Fruit fly (Drosophila melanogaster) whole organism, embryonic: ENCODE data around the gene CG45073.

ENCODE experiments used
- Atf6 ChIP-seq: fragments of 200-800 bp; sonication (Bioruptor generic); IDR thresholded peaks from 2 replicates; pipeline ENCODE4 v1.3.6; 2022; ENCODE audit warnings: missing biosample characterization, missing genetic modification characterization
- Awh ChIP-seq: fragments of 200-800 bp; sonication (Bioruptor generic); IDR thresholded peaks from 2 replicates; pipeline ENCODE4, ENCODE4 v1.3.6; 2022; ENCODE audit warnings: missing biosample characterization, missing genetic modification characterization
- Blimp-1 ChIP-seq: fragments of 200-800 bp; sonication (Bioruptor generic); optimal IDR thresholded peaks from 3 replicates; lab custom pipeline; 2018; ENCODE audit warnings: missing biosample characterization, missing genetic modification characterization, mild to moderate bottlenecking, moderate library complexity, missing genetic modification reagents
- BtbVII ChIP-seq: fragments of 200-800 bp; sonication (Bioruptor generic); optimal IDR thresholded peaks from 3 replicates; lab custom pipeline; 2017; ENCODE audit warnings: missing biosample characterization, mild to moderate bottlenecking, missing genetic modification characterization
- CG11456 ChIP-seq: fragments of 200-800 bp; sonication (Bioruptor generic); IDR thresholded peaks from 3 replicates; pipeline ENCODE4 v1.3.6; 2022; ENCODE audit warnings: missing biosample characterization, missing genetic modification characterization
- CG11695 ChIP-seq: fragments of 200-800 bp; sonication (Bioruptor generic); IDR thresholded peaks from 3 replicates; pipeline ENCODE4 v1.3.6; 2022; ENCODE audit warnings: missing biosample characterization, missing genetic modification characterization
- CG12071 ChIP-seq: fragments of 200-800 bp; sonication (Bioruptor generic); optimal IDR thresholded peaks from 3 replicates; lab custom pipeline; 2018; ENCODE audit warnings: missing biosample characterization, mild to moderate bottlenecking, missing genetic modification characterization
- CG1233 ChIP-seq: fragments of 200-800 bp; sonication (Bioruptor generic); optimal IDR thresholded peaks from 4 replicates; lab custom pipeline; 2018; ENCODE audit warnings: missing biosample characterization, mild to moderate bottlenecking, missing genetic modification characterization
- CG16779 ChIP-seq: fragments of 200-800 bp; sonication (Bioruptor generic); IDR thresholded peaks from 2 replicates; pipeline ENCODE4 v1.3.6; 2022; ENCODE audit warnings: missing biosample characterization, missing genetic modification characterization
- CG17612 ChIP-seq: fragments of 200-800 bp; sonication (Bioruptor generic); IDR thresholded peaks from 2 replicates; pipeline ENCODE4 v1.3.6; 2022; ENCODE audit warnings: missing biosample characterization, missing genetic modification characterization
- CG2199 ChIP-seq: fragments of 200-800 bp; sonication (Bioruptor generic); IDR thresholded peaks from 3 replicates; pipeline ENCODE4 v1.3.6; 2022; ENCODE audit warnings: missing biosample characterization, missing genetic modification characterization
- CG3163 ChIP-seq: fragments of 200-800 bp; sonication (Bioruptor generic); optimal IDR thresholded peaks from 3 replicates; lab custom pipeline; 2016; ENCODE audit warnings: missing biosample characterization, missing genetic modification characterization
- CG4328 ChIP-seq: fragments of 200-800 bp; sonication (Bioruptor generic); optimal IDR thresholded peaks from 3 replicates; lab custom pipeline; 2017; ENCODE audit warnings: missing biosample characterization, missing genetic modification reagents, missing genetic modification characterization
- CG4854 ChIP-seq: fragments of 200-800 bp; sonication (Bioruptor generic); optimal IDR thresholded peaks from 2 replicates; lab custom pipeline; 2016; ENCODE audit warnings: missing biosample characterization, missing genetic modification characterization, inconsistent platforms
- CG6175 ChIP-seq: fragments of 200-800 bp; sonication (Bioruptor generic); IDR thresholded peaks from 3 replicates; pipeline ENCODE4 v1.3.6; 2022; ENCODE audit warnings: missing biosample characterization, missing genetic modification characterization
- CG6765 ChIP-seq: fragments of 200-800 bp; sonication (Bioruptor generic); optimal IDR thresholded peaks from 3 replicates; lab custom pipeline; 2017; ENCODE audit warnings: missing biosample characterization, mild to moderate bottlenecking, missing genetic modification characterization
- CG7987 ChIP-seq: fragments of 200-800 bp; sonication (Bioruptor generic); optimal IDR thresholded peaks from 2 replicates; lab custom pipeline; 2018; ENCODE audit warnings: missing biosample characterization, mild to moderate bottlenecking, missing genetic modification characterization, moderate library complexity
- CG9797 ChIP-seq: fragments of 200-800 bp; sonication (Bioruptor generic); optimal IDR thresholded peaks from 3 replicates; lab custom pipeline; 2018; ENCODE audit warnings: missing biosample characterization, mild to moderate bottlenecking, missing genetic modification characterization
- CG9876 ChIP-seq: fragments of 200-800 bp; sonication (Bioruptor generic); optimal IDR thresholded peaks from 2 replicates; lab custom pipeline; 2016; ENCODE audit warnings: missing biosample characterization, missing genetic modification characterization
- ERR ChIP-seq: fragments of 200-800 bp; sonication (Bioruptor generic); optimal IDR thresholded peaks from 2 replicates; lab custom pipeline; 2016; ENCODE audit warnings: missing biosample characterization, missing genetic modification characterization
- GATAe ChIP-seq: fragments of 200-800 bp; sonication (Bioruptor generic); conservative IDR thresholded peaks from 2 replicates; pipeline ENCODE4 v1.3.6; 2022; ENCODE audit warnings: missing biosample characterization, missing genetic modification characterization
- H15 ChIP-seq: fragments of 200-800 bp; sonication (Bioruptor generic); IDR thresholded peaks from 3 replicates; pipeline ENCODE4 v1.3.6; 2022; ENCODE audit warnings: missing biosample characterization, missing genetic modification characterization
- HLH3B ChIP-seq: fragments of 200-800 bp; sonication (Bioruptor generic); IDR thresholded peaks from 2 replicates; pipeline ENCODE4 v1.3.6; 2022; ENCODE audit warnings: missing biosample characterization, missing genetic modification characterization
- HLH4C ChIP-seq: fragments of 200-800 bp; sonication (Bioruptor generic); IDR thresholded peaks from 3 replicates; pipeline ENCODE4 v1.3.6; 2022; ENCODE audit warnings: missing biosample characterization, missing genetic modification characterization; ENCODE audit not compliant: partially characterized antibody
- MBD-R2 ChIP-seq: fragments of 200-800 bp; sonication (Bioruptor generic); IDR thresholded peaks from 2 replicates; pipeline ENCODE4 v1.3.6; 2022; ENCODE audit warnings: missing biosample characterization, missing genetic modification characterization
- Optix ChIP-seq: fragments of 200-800 bp; sonication (Bioruptor generic); IDR thresholded peaks from 3 replicates; pipeline ENCODE4 v1.3.6; 2022; ENCODE audit warnings: missing biosample characterization, missing genetic modification characterization
- Ssrp ChIP-seq: fragments of 200-800 bp; sonication (Bioruptor generic); optimal IDR thresholded peaks from 2 replicates; lab custom pipeline; 2018; ENCODE audit warnings: missing biosample characterization, mild to moderate bottlenecking, missing genetic modification characterization, moderate library complexity
- TFAM ChIP-seq: fragments of 200-800 bp; sonication (Bioruptor generic); optimal IDR thresholded peaks from 2 replicates; lab custom pipeline; 2017; ENCODE audit warnings: missing biosample characterization, missing genetic modification characterization, inconsistent platforms
- amos ChIP-seq: fragments of 200-800 bp; sonication (Bioruptor generic); IDR thresholded peaks from 2 replicates; pipeline ENCODE4 v1.3.6; 2022; ENCODE audit warnings: missing biosample characterization, missing genetic modification characterization; ENCODE audit not compliant: partially characterized antibody
- aop ChIP-seq: fragments of 200-800 bp; sonication (Bioruptor generic); IDR thresholded peaks from 2 replicates; pipeline ENCODE4 v1.3.6; 2022; ENCODE audit warnings: missing biosample characterization, missing genetic modification characterization
- bcd ChIP-seq: fragments of 200-800 bp; sonication (Bioruptor generic); optimal IDR thresholded peaks from 2 replicates; lab custom pipeline; 2017; ENCODE audit warnings: missing biosample characterization, mild to moderate bottlenecking, missing genetic modification characterization
- chif ChIP-seq, 2 experiments: fragments of 200-800 bp; sonication (Bioruptor generic); optimal IDR thresholded peaks; 3 replicates each; lab custom pipeline; 2016; ENCODE audit warnings: missing biosample characterization in 2 of 2, missing genetic modification characterization in 2 of 2
- ci ChIP-seq: fragments of 200-800 bp; sonication (Bioruptor generic); IDR thresholded peaks from 3 replicates; pipeline ENCODE4 v1.3.6; 2022; ENCODE audit warnings: missing biosample characterization, missing genetic modification characterization
- dm ChIP-seq: fragments of 200-800 bp; sonication (Bioruptor generic); optimal IDR thresholded peaks from 3 replicates; lab custom pipeline; 2016; ENCODE audit warnings: missing biosample characterization, missing genetic modification characterization
- dmrt11E ChIP-seq: fragments of 200-800 bp; sonication (Bioruptor generic); optimal IDR thresholded peaks from 3 replicates; lab custom pipeline; 2018; ENCODE audit warnings: missing biosample characterization, mild to moderate bottlenecking, missing genetic modification characterization, moderate library complexity
- emc ChIP-seq: fragments of 200-800 bp; sonication (Bioruptor generic); optimal IDR thresholded peaks from 2 replicates; lab custom pipeline; 2016; ENCODE audit warnings: missing biosample characterization, missing genetic modification characterization
- en ChIP-seq: fragments of 200-800 bp; sonication (Bioruptor generic); optimal IDR thresholded peaks from 2 replicates; lab custom pipeline; 2016; ENCODE audit warnings: missing biosample characterization, missing genetic modification characterization
- grau ChIP-seq: fragments of 200-800 bp; optimal IDR thresholded peaks from 3 replicates; lab custom pipeline; 2019; ENCODE audit warnings: missing biosample characterization, mild to moderate bottlenecking, missing genetic modification characterization, moderate library complexity
- grn ChIP-seq: fragments of 200-800 bp; sonication (Bioruptor generic); optimal IDR thresholded peaks from 3 replicates; lab custom pipeline; 2017; ENCODE audit warnings: missing biosample characterization, missing genetic modification characterization
- gsb ChIP-seq: fragments of 200-800 bp; sonication (Bioruptor generic); IDR thresholded peaks from 2 replicates; pipeline ENCODE4 v1.3.6; 2022; ENCODE audit warnings: missing biosample characterization, missing genetic modification characterization
- ham ChIP-seq: fragments of 200-800 bp; sonication (Bioruptor generic); IDR thresholded peaks from 2 replicates; pipeline ENCODE4 v1.3.6; 2022; ENCODE audit warnings: missing biosample characterization, missing genetic modification characterization
- hth ChIP-seq: fragments of >200 bp; optimal IDR thresholded peaks from 2 replicates; lab custom pipeline; 2017; ENCODE audit warnings: inconsistent platforms
- lilli ChIP-seq: fragments of 200-800 bp; sonication (Bioruptor generic); optimal IDR thresholded peaks from 3 replicates; lab custom pipeline; 2016; ENCODE audit warnings: missing biosample characterization, missing genetic modification characterization
- lola ChIP-seq, 3 experiments: fragments of >200 bp in 2 of 3; fragments of 200-800 bp in 1 of 3; sonication (Bioruptor generic) in 1 of 3; optimal IDR thresholded peaks; 2 replicates each; lab custom pipeline; 2017 to 2019; ENCODE audit warnings: missing biosample characterization in 3 of 3, missing genetic modification characterization in 3 of 3, mild to moderate bottlenecking in 1 of 3, moderate library complexity in 1 of 3
- luna ChIP-seq: fragments of 200-800 bp; sonication (Bioruptor generic); optimal IDR thresholded peaks from 2 replicates; lab custom pipeline; 2016; ENCODE audit warnings: missing biosample characterization, missing genetic modification characterization
- sc ChIP-seq, 3 experiments: fragments of >200 bp in 2 of 3; fragments of 200-800 bp in 1 of 3; sonication (Bioruptor generic) in 1 of 3; optimal IDR thresholded peaks; 2 replicates in 2 of 3; 3 replicates in 1 of 3; lab custom pipeline; 2017; ENCODE audit warnings: mild to moderate bottlenecking in 1 of 3, missing biosample characterization in 1 of 3, missing genetic modification characterization in 1 of 3, missing genetic modification reagents in 1 of 3
- seq ChIP-seq: fragments of 200-800 bp; sonication (Bioruptor generic); IDR thresholded peaks from 2 replicates; pipeline ENCODE4 v1.3.6; 2022; ENCODE audit warnings: missing biosample characterization, missing genetic modification characterization
- sr ChIP-seq: fragments of 200-800 bp; sonication (Bioruptor generic); IDR thresholded peaks from 3 replicates; pipeline ENCODE4 v1.3.6; 2022; ENCODE audit warnings: missing biosample characterization, missing genetic modification characterization
- tin ChIP-seq: fragments of 200-800 bp; sonication (Bioruptor generic); optimal IDR thresholded peaks from 3 replicates; lab custom pipeline; 2016; ENCODE audit warnings: missing biosample characterization, missing genetic modification characterization
- unpg ChIP-seq: fragments of 200-800 bp; sonication (Bioruptor generic); optimal IDR thresholded peaks from 3 replicates; lab custom pipeline; 2018; ENCODE audit warnings: missing biosample characterization, mild to moderate bottlenecking, missing genetic modification characterization, moderate library complexity
- zen2 ChIP-seq: fragments of 200-800 bp; sonication (Bioruptor generic); IDR thresholded peaks from 3 replicates; pipeline ENCODE4 v1.3.6; 2022; ENCODE audit warnings: missing biosample characterization, missing genetic modification characterization; ENCODE audit not compliant: partially characterized antibody
- zf30C ChIP-seq: fragments of 200-800 bp; sonication (Bioruptor generic); optimal IDR thresholded peaks from 3 replicates; lab custom pipeline; 2018; ENCODE audit warnings: missing biosample characterization, mild to moderate bottlenecking, missing genetic modification characterization

CG45073 gene

DNA sequence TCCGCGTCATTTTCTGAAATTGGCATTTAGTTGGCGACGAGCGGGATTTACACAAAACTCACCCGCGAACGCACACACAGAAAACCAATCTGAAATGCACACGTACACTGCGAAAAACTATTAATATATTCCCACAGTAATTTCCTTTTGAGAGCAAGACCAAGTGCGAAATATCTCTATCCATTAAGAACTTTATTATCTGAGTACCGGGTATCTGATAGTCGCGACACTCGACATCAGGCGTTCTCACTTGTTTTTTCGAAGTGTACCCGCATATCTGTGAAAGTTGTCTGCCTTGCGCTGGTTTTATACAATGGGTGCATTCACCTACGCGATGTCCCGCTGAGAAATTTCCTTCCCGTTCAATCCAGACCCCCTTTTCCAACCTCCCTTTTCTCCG lies 48.4 kb downstream of the CG45073 start (continued):
- TF ChIP-seq CG6765 (GFP tag; lab: Kevin White, UChicago) = no peak
- TF ChIP-seq gsb = no peak
- TF ChIP-seq CG9797 (GFP tag; lab: Kevin White, UChicago) = no peak
- no peak for TF ChIP-seq CG4328
- no peak for TF ChIP-seq CG17612 (GFP tag; lab: Robert Waterston, UW)
- TF ChIP-seq seq (GFP tag; lab: Robert Waterston, UW) = no peak
- TF ChIP-seq HLH3B (GFP tag; lab: Robert Waterston, UW) = peak; percentile 40; the same call in 1 of the 2 replicates
- TF ChIP-seq tin (GFP tag; lab: Kevin White, UChicago) = peak; percentile 13
- TF ChIP-seq CG9876 (GFP tag; lab: Kevin White, UChicago) = no peak
- no peak for TF ChIP-seq ERR
- TF ChIP-seq chif (GFP tag; optimal IDR thresholded peaks at IDR 0.05; lab: Kevin White, UChicago) = peak in 1 of 2 experiments; percentile 41
- peak; percentile 50 for TF ChIP-seq Blimp-1 (GFP tag; lab: Kevin White, UChicago)
- no peak for TF ChIP-seq amos
- TF ChIP-seq sr (GFP tag; lab: Robert Waterston, UW) = no peak
- TF ChIP-seq Ssrp = peak; percentile 13
- TF ChIP-seq emc (GFP tag; lab: Kevin White, UChicago) = no peak
- TF ChIP-seq grau (tag; lab: Kevin White, UChicago) = no peak
- no peak for TF ChIP-seq CG2199 (GFP tag; lab: Robert Waterston, UW)
- no peak for TF ChIP-seq CG11695
- no peak for TF ChIP-seq GATAe (GFP tag; lab: Robert Waterston, UW)
- TF ChIP-seq dmrt11E (tag; lab: Kevin White, UChicago) = peak; percentile 25
- no peak for TF ChIP-seq ham (GFP tag; lab: Robert Waterston, UW)
- no peak for TF ChIP-seq sc (optimal IDR thresholded peaks at IDR 0.05; lab: Kevin White, UChicago)
- TF ChIP-seq sc (GFP tag; optimal IDR thresholded peaks at IDR 0.05; lab: Kevin White, UChicago) = no peak
- TF ChIP-seq bcd (GFP tag; lab: Kevin White, UChicago) = no peak
- no peak for TF ChIP-seq zf30C
- no peak for TF ChIP-seq MBD-R2 (GFP tag; lab: Robert Waterston, UW)
- no peak for TF ChIP-seq TFAM
- TF ChIP-seq CG11456 (GFP tag; lab: Robert Waterston, UW) = no peak
- TF ChIP-seq aop = no peak
- TF ChIP-seq HLH4C (GFP tag; lab: Robert Waterston, UW) = peak; percentile 72
- no peak for TF ChIP-seq hth
- TF ChIP-seq CG16779 (GFP tag; lab: Robert Waterston, UW) = no peak
- no peak for TF ChIP-seq H15 (GFP tag; lab: Robert Waterston, UW)
- no peak for TF ChIP-seq Optix (GFP tag; lab: Robert Waterston, UW)
- TF ChIP-seq grn (GFP tag; lab: Kevin White, UChicago) = no peak
- no peak for TF ChIP-seq CG3163 (GFP tag; lab: Kevin White, UChicago)
- TF ChIP-seq CG1233 (GFP tag; lab: Kevin White, UChicago) = no peak
- no peak for TF ChIP-seq CG7987
- no peak for TF ChIP-seq BtbVII (GFP tag; lab: Kevin White, UChicago)
- no peak for TF ChIP-seq dm (GFP tag; lab: Kevin White, UChicago)
- TF ChIP-seq lola (GFP tag; optimal IDR thresholded peaks at IDR 0.05; lab: Kevin White, UChicago) = no peak
- TF ChIP-seq lilli (GFP tag; lab: Kevin White, UChicago) = no peak
- TF ChIP-seq en (GFP tag; lab: Kevin White, UChicago) = no peak
- TF ChIP-seq unpg (GFP tag; lab: Kevin White, UChicago) = no peak
- TF ChIP-seq Awh = no peak
- peak; percentile 22; the same call in 1 of the 3 replicates for TF ChIP-seq ci (GFP tag; lab: Robert Waterston, UW)
- TF ChIP-seq zen2 (GFP tag; lab: Robert Waterston, UW) = no peak
- TF ChIP-seq CG6175 (GFP tag; lab: Robert Waterston, UW) = no peak
- TF ChIP-seq CG4854 (GFP tag; lab: Kevin White, UChicago) = no peak
- no peak for TF ChIP-seq CG12071 (GFP tag; lab: Kevin White, UChicago)
- 0 out of 2 replicates have a peak, but pooled peaks have one; percentile 11 for TF ChIP-seq Atf6 (GFP tag; lab: Robert Waterston, UW)
- TF ChIP-seq luna (GFP tag; lab: Kevin White, UChicago) = no peak
